Worm (Caenorhabditis elegans): ENCODE data around the gene F40G12.5.

Gene F40G12.5

ce11 chrV:14270729-14271128, at the start of gene F40G12.5:
Gene F40G12.5, minus strand, starts transcription at chrV:14270829.
- TF ChIP-seq akir-1 (GFP tag; optimal IDR thresholded peaks at IDR 0.05) (no peak), F57A8.1 (GFP tag; optimal IDR thresholded peaks at IDR 0.05) (no peak), hmg-1.2 (GFP tag; IDR thresholded peaks at IDR 0.05) (no peak), F55B11.4 (tag; optimal IDR thresholded peaks at IDR 0.05; ENCODE audit: borderline replicate concordance, insufficient read depth) (no peak), ZK185.1 (tag; optimal IDR thresholded peaks at IDR 0.05; ENCODE audit: poor library complexity, severe bottlenecking) (no peak), tlf-1 (GFP tag; optimal IDR thresholded peaks at IDR 0.05) (no peak), hmg-20 (GFP tag; IDR thresholded peaks at IDR 0.05) (no peak), madf-3 (GFP tag; IDR thresholded peaks at IDR 0.05) (no peak), rcor-1 (GFP tag; IDR thresholded peaks at IDR 0.05) (no peak), ceh-91 (GFP tag; IDR thresholded peaks at IDR 0.05) (no peak)

DNA sequence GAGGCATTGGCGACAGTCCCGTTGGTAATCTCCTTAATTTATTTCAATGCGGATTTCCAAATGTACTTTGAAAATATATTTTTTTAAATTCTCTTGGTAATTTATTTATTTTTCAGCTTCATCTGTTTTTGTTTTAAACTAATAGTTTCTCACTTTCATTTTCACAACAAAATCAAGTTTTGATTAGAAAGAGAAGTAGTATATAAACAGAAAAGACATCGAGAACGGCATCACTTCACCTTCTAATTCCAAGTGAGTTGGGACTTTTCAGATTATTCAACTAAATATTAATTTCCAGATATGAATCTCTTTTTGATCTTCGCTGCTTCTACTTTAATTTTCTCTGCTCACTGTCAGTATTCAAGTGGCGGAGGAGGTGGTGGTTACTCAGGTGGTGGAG, 49.6 kb upstream of the F40G12.5 start, which contains the start of gene F47B8.14:
Gene F47B8.14 (plus strand): TSS at position 301 of the 400 bp plus-strand sequence.
- no peak for TF ChIP-seq atf-7 (tag; optimal IDR thresholded peaks at IDR 0.05)

DNA sequence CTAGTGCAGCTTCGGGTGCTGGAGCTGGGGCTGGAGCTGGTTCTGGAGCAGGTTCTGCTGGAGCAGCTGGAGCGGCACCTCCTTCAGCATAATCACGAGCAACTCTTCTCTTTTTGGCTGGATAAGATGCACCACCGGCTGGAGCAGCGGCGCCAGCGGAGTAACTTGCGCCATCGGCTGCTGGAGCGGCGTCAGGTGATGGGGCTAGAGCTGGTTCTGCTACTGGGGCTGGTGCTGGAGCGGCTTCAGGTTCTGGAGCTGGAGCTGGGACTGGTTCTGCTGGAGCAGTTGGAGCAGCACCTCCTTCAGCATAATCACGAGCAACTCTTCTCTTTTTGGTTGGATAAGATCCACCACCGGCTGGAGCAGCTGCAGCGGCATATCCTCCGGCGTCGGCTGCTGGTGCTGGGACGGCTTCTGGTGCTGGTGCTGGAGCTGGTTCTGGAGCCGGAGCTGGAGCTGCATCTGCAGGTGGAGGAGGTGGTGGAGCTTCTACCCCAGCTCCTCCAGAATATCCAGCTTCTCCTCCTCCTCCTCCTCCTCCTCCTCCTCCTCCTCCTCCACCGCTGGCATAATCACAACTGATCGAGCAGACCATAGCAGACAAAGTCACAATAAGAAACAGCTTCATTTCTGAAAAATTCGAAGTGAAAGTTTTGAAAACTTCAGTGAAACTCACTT, 48.6 kb upstream of the F40G12.5 start, which contains the start of gene F47B8.13:
Gene F47B8.13 (minus strand): TSS at position 631 of the 681 bp plus-strand sequence.
- TF ChIP-seq egrh-3 (GFP tag; IDR thresholded peaks at IDR 0.05): peak; percentile 95
- TF ChIP-seq zfh-2 (GFP tag; conservative IDR thresholded peaks at IDR 0.05): peak; percentile 95
- TF ChIP-seq ceh-79 (tag; optimal IDR thresholded peaks at IDR 0.05): peak; percentile 8
- no peak for TF ChIP-seq nhr-90 (tag; optimal IDR thresholded peaks at IDR 0.05)
- no peak for TF ChIP-seq K12H6.12 (tag; optimal IDR thresholded peaks at IDR 0.05)
- peak; percentile 4; the same call in 1 of the 2 replicates for TF ChIP-seq ztf-28 (GFP tag; IDR thresholded peaks at IDR 0.05)

DNA sequence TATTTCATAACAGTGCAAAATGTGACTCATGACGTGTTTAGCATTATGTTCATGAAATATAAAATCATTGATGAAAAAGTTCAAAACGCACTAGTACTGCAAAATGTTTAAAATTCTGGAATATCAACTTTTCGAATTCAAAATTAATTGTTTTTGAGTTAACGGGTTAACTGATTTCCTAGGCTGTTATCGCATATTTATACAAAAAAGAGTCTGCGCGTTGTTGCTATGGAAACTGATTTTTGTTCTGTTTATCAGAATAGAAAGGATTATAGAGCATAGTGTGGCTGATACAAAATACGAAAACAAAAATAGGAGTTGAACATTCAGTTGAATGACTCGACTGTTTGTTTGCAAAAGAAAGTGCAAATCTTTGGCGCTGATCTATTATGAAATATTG, 47.0 kb upstream of the F40G12.5 start:
- no peak for TF ChIP-seq cebp-1 (GFP tag; IDR thresholded peaks at IDR 0.05)
- TF ChIP-seq cebp-1 (tag; optimal IDR thresholded peaks at IDR 0.05): peak; percentile 1
- TF ChIP-seq snpc-4 (GFP tag; optimal IDR thresholded peaks at IDR 0.05): no peak
- no peak for TF ChIP-seq snpc-4 (tag; optimal IDR thresholded peaks at IDR 0.05)
- no peak for TF ChIP-seq ztf-25 (GFP tag; IDR thresholded peaks at IDR 0.05)

- TF ChIP-seq T07F8.4 (tag; optimal IDR thresholded peaks at IDR 0.05) (no peak), lin-40 (tag; optimal IDR thresholded peaks at IDR 0.05) (no peak), ztf-26 (tag; optimal IDR thresholded peaks at IDR 0.05) (no peak), die-1 (tag; optimal IDR thresholded peaks at IDR 0.05) (no peak), unc-130 (GFP tag; optimal IDR thresholded peaks at IDR 0.05) (no peak), T26A5.8 (tag; optimal IDR thresholded peaks at IDR 0.05) (no peak), F49E8.2 (tag; optimal IDR thresholded peaks at IDR 0.05; ENCODE audit: insufficient read depth) (no peak), somi-1 (GFP tag; optimal IDR thresholded peaks at IDR 0.05) (no peak), F57A8.1 (GFP tag; optimal IDR thresholded peaks at IDR 0.05) (no peak), mxl-1 (tag; optimal IDR thresholded peaks at IDR 0.05) (no peak)
Observed at ce11 chrV:14317204-14317603, 46.6 kb upstream of the F40G12.5 start.

All from whole organism, young adult.